Worm (Caenorhabditis elegans) whole organism, L4/young adult: Measurements from ENCODE around the gene slc-28.1.

Experiments used
- W03F9.2 ChIP-seq: fragments of 150-350 bp; optimal IDR thresholded peaks from 2 replicates; lab custom pipeline; 2014; ENCODE audit warnings: missing biosample characterization, missing genetic modification characterization
- dao-5 ChIP-seq: sonication (generic microtip); optimal IDR thresholded peaks from 2 replicates; lab custom pipeline; 2016; ENCODE audit warnings: missing genotype, missing genetic modification characterization, moderate library complexity, missing compliant biosample characterization
- him-1 ChIP-seq: sonication (generic microtip); optimal IDR thresholded peaks from 2 replicates; lab custom pipeline; 2016; ENCODE audit warnings: missing genotype, missing genetic modification reagents, missing genetic modification characterization, missing compliant biosample characterization

ce11 chrV:3476228-3476627 lies 12.6 kb downstream of the slc-28.1 start:
- TF ChIP-seq W03F9.2 (no peak), him-1 (tag; lab: Kevin White, UChicago) (no peak), dao-5 (tag; lab: Kevin White, UChicago) (no peak)
